Fruit fly (Drosophila melanogaster) whole organism, wandering third instar larva: ENCODE measurements around the gene Eph.
A peak's percentile ranks its signal among the peaks of the same experiment; 100 is the strongest.

ENCODE experiments used
- CG32264 ChIP-seq: fragments of 200-800 bp; sonication (Bioruptor generic); optimal IDR thresholded peaks from 2 replicates; lab custom pipeline; 2016; ENCODE audit warnings: missing biosample characterization, missing genetic modification characterization
- CrebA ChIP-seq: fragments of 200-800 bp; sonication (Bioruptor generic); optimal IDR thresholded peaks from 2 replicates; lab custom pipeline; 2016; ENCODE audit warnings: missing biosample characterization, mild to moderate bottlenecking, missing genetic modification characterization, borderline replicate concordance
- Dfd ChIP-seq: fragments of >200 bp; optimal IDR thresholded peaks from 2 replicates; lab custom pipeline; 2017; ENCODE audit warnings: missing biosample characterization, missing genetic modification characterization
- Dif ChIP-seq: fragments of 200-275, 200-300 bp; sonication (Bioruptor generic); optimal IDR thresholded peaks from 2 replicates; lab custom pipeline; 2018; ENCODE audit warnings: missing biosample characterization, missing genetic modification characterization; ENCODE audit not compliant: partially characterized antibody
- GATAd ChIP-seq: sonication (Bioruptor generic); optimal IDR thresholded peaks from 2 replicates; lab custom pipeline; 2016; ENCODE audit warnings: missing biosample characterization, missing genetic modification characterization
- HLH106 ChIP-seq: fragments of 200-800 bp; optimal IDR thresholded peaks from 3 replicates; lab custom pipeline; 2019; ENCODE audit warnings: missing biosample characterization, mild to moderate bottlenecking, missing genetic modification characterization, moderate library complexity
- Hnf4 ChIP-seq: fragments of 200-800 bp; sonication (Bioruptor generic); optimal IDR thresholded peaks from 2 replicates; lab custom pipeline; 2016; ENCODE audit warnings: missing biosample characterization, mild to moderate bottlenecking, missing genetic modification characterization
- Hr78 ChIP-seq: fragments of >200 bp; optimal IDR thresholded peaks from 2 replicates; lab custom pipeline; 2017; ENCODE audit warnings: missing biosample characterization, missing genetic modification characterization
- Jra ChIP-seq: sonication (Bioruptor generic); optimal IDR thresholded peaks from 2 replicates; lab custom pipeline; 2016; ENCODE audit warnings: missing biosample characterization, missing genetic modification characterization
- Mio ChIP-seq: sonication (Bioruptor generic); optimal IDR thresholded peaks from 2 replicates; lab custom pipeline; 2016; ENCODE audit warnings: missing biosample characterization, missing genetic modification characterization
- Myc ChIP-seq: fragments of >200 bp; optimal IDR thresholded peaks from 2 replicates; lab custom pipeline; 2017
- N ChIP-seq: fragments of >200 bp; optimal IDR thresholded peaks from 2 replicates; lab custom pipeline; 2018; ENCODE audit warnings: missing biosample characterization, missing external identifiers, missing genetic modification characterization
- OdsH ChIP-seq: fragments of 200-800 bp; sonication (Bioruptor generic); optimal IDR thresholded peaks from 2 replicates; lab custom pipeline; 2016; ENCODE audit warnings: missing biosample characterization, mild to moderate bottlenecking, missing genetic modification characterization
- Rel ChIP-seq, 2 experiments: fragments of 200-800 bp; sonication (Bioruptor generic) in 1 of 2; optimal IDR thresholded peaks; 2 replicates in 1 of 2; 3 replicates in 1 of 2; lab custom pipeline; 2016 to 2019; ENCODE audit warnings: mild to moderate bottlenecking in 2 of 2, missing biosample characterization in 2 of 2, missing genetic modification characterization in 2 of 2, moderate library complexity in 1 of 2
- Vsx2 ChIP-seq: fragments of 200-300, 225-300 bp; sonication (Bioruptor generic); optimal IDR thresholded peaks from 2 replicates; lab custom pipeline; 2018; ENCODE audit warnings: missing biosample characterization, missing genetic modification characterization; ENCODE audit not compliant: partially characterized antibody
- br ChIP-seq: fragments of 200-800 bp; sonication (Bioruptor generic); optimal IDR thresholded peaks from 2 replicates; lab custom pipeline; 2016; ENCODE audit warnings: missing biosample characterization, missing genetic modification characterization
- brk ChIP-seq: fragments of 200-800 bp; sonication (Bioruptor generic); optimal IDR thresholded peaks from 2 replicates; lab custom pipeline; 2016; ENCODE audit warnings: missing biosample characterization, mild to moderate bottlenecking, missing genetic modification characterization
- dl ChIP-seq, 2 experiments: fragments of 175-275, 200-275 bp in 1 of 2; fragments of 200-275 bp in 1 of 2; sonication (Bioruptor generic); optimal IDR thresholded peaks; lab custom pipeline; 2018; ENCODE audit warnings: mild to moderate bottlenecking in 2 of 2, missing biosample characterization in 2 of 2, missing genetic modification characterization in 2 of 2, moderate library complexity in 2 of 2; ENCODE audit not compliant: partially characterized antibody in 2 of 2, insufficient read depth in 1 of 2
- dmrt93B ChIP-seq: fragments of 200-800 bp; sonication (Bioruptor generic); optimal IDR thresholded peaks from 2 replicates; lab custom pipeline; 2018; ENCODE audit warnings: missing biosample characterization, mild to moderate bottlenecking, missing genetic modification characterization
- dsf ChIP-seq: sonication (Bioruptor generic); optimal IDR thresholded peaks from 2 replicates; lab custom pipeline; 2016; ENCODE audit warnings: missing biosample characterization, missing genetic modification characterization, borderline replicate concordance
- foxo ChIP-seq, 2 experiments: fragments of 200-800 bp; sonication (Bioruptor generic); optimal IDR thresholded peaks; 2 replicates in 1 of 2; 3 replicates in 1 of 2; lab custom pipeline; 2016 to 2017; ENCODE audit warnings: missing biosample characterization in 2 of 2, missing genetic modification characterization in 2 of 2
- fru ChIP-seq: fragments of 200-800 bp; sonication (Bioruptor generic); optimal IDR thresholded peaks from 3 replicates; lab custom pipeline; 2016; ENCODE audit warnings: missing biosample characterization, mild to moderate bottlenecking, missing genetic modification characterization
- jim ChIP-seq: fragments of 175-275, 200-325 bp; sonication (Bioruptor generic); optimal IDR thresholded peaks from 2 replicates; lab custom pipeline; 2016; ENCODE audit warnings: missing biosample characterization, mild to moderate bottlenecking, missing genetic modification characterization
- lola ChIP-seq: fragments of >200 bp; optimal IDR thresholded peaks from 2 replicates; lab custom pipeline; 2017; ENCODE audit warnings: missing biosample characterization, missing genetic modification characterization
- psq ChIP-seq: fragments of 200-800 bp; sonication (Bioruptor generic); optimal IDR thresholded peaks from 3 replicates; lab custom pipeline; 2017; ENCODE audit warnings: missing biosample characterization, mild to moderate bottlenecking, missing genetic modification characterization, moderate library complexity
- rgr ChIP-seq: fragments of 200-800 bp; sonication (Bioruptor generic); optimal IDR thresholded peaks from 3 replicates; lab custom pipeline; 2016; ENCODE audit warnings: missing biosample characterization, mild to moderate bottlenecking, missing genetic modification characterization
- sv ChIP-seq: fragments of 200-800 bp; sonication (Bioruptor generic); optimal IDR thresholded peaks from 3 replicates; lab custom pipeline; 2016; ENCODE audit warnings: missing biosample characterization, missing genetic modification characterization
- usp ChIP-seq: fragments of >200 bp; optimal IDR thresholded peaks from 2 replicates; lab custom pipeline; 2017; ENCODE audit warnings: missing biosample characterization, missing genetic modification characterization
- woc ChIP-seq: sonication (Bioruptor generic); optimal IDR thresholded peaks from 2 replicates; lab custom pipeline; 2016; ENCODE audit warnings: missing biosample characterization, mild to moderate bottlenecking, missing genetic modification characterization

Gene Eph

dm6 chr4:582836-583235 is 27.6 kb upstream of the Eph start, which contains the start of gene CG1909:
Gene CG1909, plus strand, starts transcription at chr4:583108.
- TF ChIP-seq Vsx2 (GFP tag; lab: Kevin White, UChicago) (no peak), Dif (GFP tag; lab: Kevin White, UChicago) (no peak), sv (GFP tag; lab: Kevin White, UChicago) (no peak), Mio (no peak), HLH106 (tag; lab: Kevin White, UChicago) (no peak), foxo (GFP tag; optimal IDR thresholded peaks at IDR 0.05; lab: Kevin White, UChicago) (no peak), fru (GFP tag; lab: Kevin White, UChicago) (no peak), N (no peak)

- TF ChIP-seq CrebA (GFP tag; lab: Kevin White, UChicago) (no peak), foxo (GFP tag; optimal IDR thresholded peaks at IDR 0.05; lab: Kevin White, UChicago) (no peak), Vsx2 (GFP tag; lab: Kevin White, UChicago) (no peak), Mio (no peak), Hnf4 (no peak), woc (no peak), brk (GFP tag; lab: Kevin White, UChicago) (no peak), lola (GFP tag; lab: Kevin White, UChicago) (no peak), psq (no peak), sv (GFP tag; lab: Kevin White, UChicago) (no peak), br (GFP tag; lab: Kevin White, UChicago) (no peak), HLH106 (tag; lab: Kevin White, UChicago) (no peak), Dif (GFP tag; lab: Kevin White, UChicago) (no peak), fru (GFP tag; lab: Kevin White, UChicago) (no peak), Rel (GFP tag; optimal IDR thresholded peaks at IDR 0.05; lab: Kevin White, UChicago) (no peak), Rel (tag; optimal IDR thresholded peaks at IDR 0.05; lab: Kevin White, UChicago) (no peak), GATAd (no peak), rgr (GFP tag; lab: Kevin White, UChicago) (no peak), jim (GFP tag; lab: Kevin White, UChicago) (no peak), CG32264 (GFP tag; lab: Kevin White, UChicago) (no peak), dsf (GFP tag; lab: Kevin White, UChicago) (no peak)
Observed at dm6 chr4:588514-588913, 22.0 kb upstream of the Eph start.

dm6 chr4:607498-607897 is 3.0 kb upstream of the Eph start, which contains the start of gene onecut:
Gene onecut, minus strand, starts transcription at chr4:607649.
- TF ChIP-seq dmrt93B (no peak), woc (no peak), psq (no peak), Myc (lab: Kevin White, UChicago) (no peak), sv (GFP tag; lab: Kevin White, UChicago) (no peak), jim (GFP tag; lab: Kevin White, UChicago) (no peak), Jra (GFP tag; lab: Kevin White, UChicago) (no peak), Vsx2 (GFP tag; lab: Kevin White, UChicago) (no peak)

dm6 chr4:625898-626644 is 15.6 kb downstream of the Eph start, which contains the start of gene mav:
Gene mav, minus strand, starts transcription at chr4:626031.
- TF ChIP-seq GATAd (no peak), rgr (GFP tag; lab: Kevin White, UChicago) (no peak), Dfd (GFP tag; lab: Kevin White, UChicago) (peak; percentile 57), Mio (no peak), Dif (GFP tag; lab: Kevin White, UChicago) (peak; percentile 38), Vsx2 (GFP tag; lab: Kevin White, UChicago) (peak; percentile 56)

dm6 chr4:629391-629790 is 18.9 kb downstream of the Eph start, which contains the start of gene Gat:
Gene Gat, plus strand, starts transcription at chr4:629691.
- TF ChIP-seq Hr78 (GFP tag; lab: Kevin White, UChicago) = no peak
- no peak for TF ChIP-seq usp (GFP tag; lab: Kevin White, UChicago)
- no peak for TF ChIP-seq OdsH (GFP tag; lab: Kevin White, UChicago)
- no peak for TF ChIP-seq N
- TF ChIP-seq rgr (GFP tag; lab: Kevin White, UChicago) = no peak
- no peak for TF ChIP-seq dl (GFP tag; optimal IDR thresholded peaks at IDR 0.05; lab: Kevin White, UChicago; ENCODE audit: insufficient read depth in 1 of 2, partially characterized antibody in 2 of 2)
- TF ChIP-seq woc = no peak
- TF ChIP-seq Myc (lab: Kevin White, UChicago) = no peak
- no peak for TF ChIP-seq dmrt93B
